Worm (Caenorhabditis elegans): Measurements from ENCODE around the gene msp-58.

ce11 chrIV:5318835-5319303 is 10.5 kb downstream of the msp-58 start, which contains the start of gene slc-46A:
- TF ChIP-seq ceh-13 (GFP tag; optimal IDR thresholded peaks at IDR 0.05): no peak
- TF ChIP-seq ama-1 (optimal IDR thresholded peaks at IDR 0.05): no peak
- TF ChIP-seq tbx-11 (GFP tag; IDR thresholded peaks at IDR 0.05): no peak
- no peak for TF ChIP-seq aly-1 (tag; optimal IDR thresholded peaks at IDR 0.05)
- no peak for TF ChIP-seq scrt-1 (GFP tag; IDR thresholded peaks at IDR 0.05)
- TF ChIP-seq tbx-37 (GFP tag; conservative IDR thresholded peaks at IDR 0.05): no peak
- TF ChIP-seq F13C5.2 (tag; optimal IDR thresholded peaks at IDR 0.05): no peak
- TF ChIP-seq flt-1 (GFP tag; IDR thresholded peaks at IDR 0.05): no peak
- no peak for TF ChIP-seq hmbx-1 (tag; optimal IDR thresholded peaks at IDR 0.05)
- no peak for TF ChIP-seq pes-1 (GFP tag; IDR thresholded peaks at IDR 0.05)
- no peak for TF ChIP-seq hmg-4 (GFP tag; optimal IDR thresholded peaks at IDR 0.05)
- no peak for TF ChIP-seq sea-1 (GFP tag; conservative IDR thresholded peaks at IDR 0.05)
- TF ChIP-seq B0310.2 (tag; optimal IDR thresholded peaks at IDR 0.05): no peak

Data from whole organism, early embryonic.